Worm (Caenorhabditis elegans): ENCODE measurements around the gene F36F12.7.

- TF ChIP-seq W03F9.2 (tag; optimal IDR thresholded peaks at IDR 0.05) (no peak), him-1 (tag; optimal IDR thresholded peaks at IDR 0.05) (no peak), dao-5 (tag; optimal IDR thresholded peaks at IDR 0.05) (no peak)
These were observed 6.8 kb downstream of the F36F12.7 start, which contains the start of gene F22F7.4 for ce11 chrV:2105976-2106375.
